Fruit fly (Drosophila melanogaster) S2 (cell line): ENCODE data around the gene CG6041.

Experiments
- CG8478 ChIP-seq: fragments of >200 bp; optimal IDR thresholded peaks from 2 replicates; lab custom pipeline; 2018
- CTCF ChIP-seq, 2 experiments: fragments of >200 bp; optimal IDR thresholded peaks; 2 replicates each; lab custom pipeline; 2018

The CG6041 gene

DNA sequence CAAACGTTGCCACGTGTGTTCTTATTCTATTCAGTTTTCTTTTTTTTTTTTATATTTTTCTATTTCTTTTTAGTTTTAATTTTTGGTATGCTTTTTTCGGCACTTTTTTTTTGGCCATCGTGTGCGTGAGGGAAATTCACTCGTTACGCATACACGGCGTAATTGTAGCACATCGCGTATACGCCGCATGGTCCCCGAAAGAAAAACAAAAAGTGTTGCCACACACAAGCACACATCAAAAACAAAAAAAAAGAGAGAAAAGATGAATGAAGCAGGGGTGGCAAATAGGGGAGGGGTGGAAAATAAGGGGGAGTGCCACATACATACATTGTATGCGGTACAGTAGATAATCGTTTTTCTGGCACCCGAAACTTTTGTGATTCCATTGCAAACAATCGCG is 29.8 kb downstream of the CG6041 start:
- TF ChIP-seq CTCF (optimal IDR thresholded peaks at IDR 0.05; lab: Kevin White, UChicago), result no peak
- no peak for TF ChIP-seq CG8478 (lab: Kevin White, UChicago)

DNA sequence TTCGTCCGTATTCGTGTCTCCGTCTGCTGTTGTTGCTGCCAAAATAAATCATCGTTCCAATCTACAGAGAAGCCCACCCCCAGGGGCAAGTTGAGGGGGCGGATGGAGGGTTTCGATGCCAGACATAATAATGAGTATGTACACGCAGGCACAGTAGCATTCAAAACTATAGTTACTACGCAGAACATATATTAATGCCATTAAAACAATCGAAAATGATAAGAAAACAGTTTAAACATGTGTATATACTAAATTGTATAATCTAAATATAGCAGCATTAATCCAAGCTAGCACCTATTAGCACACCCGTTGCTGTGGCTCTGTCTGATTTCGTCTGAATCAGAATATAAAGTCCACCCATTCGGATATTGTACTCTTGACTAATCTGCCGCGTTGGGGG is 32.9 kb downstream of the CG6041 start:
- TF ChIP-seq CG8478 (lab: Kevin White, UChicago) (no peak), CTCF (optimal IDR thresholded peaks at IDR 0.05; lab: Kevin White, UChicago) (no peak)

DNA sequence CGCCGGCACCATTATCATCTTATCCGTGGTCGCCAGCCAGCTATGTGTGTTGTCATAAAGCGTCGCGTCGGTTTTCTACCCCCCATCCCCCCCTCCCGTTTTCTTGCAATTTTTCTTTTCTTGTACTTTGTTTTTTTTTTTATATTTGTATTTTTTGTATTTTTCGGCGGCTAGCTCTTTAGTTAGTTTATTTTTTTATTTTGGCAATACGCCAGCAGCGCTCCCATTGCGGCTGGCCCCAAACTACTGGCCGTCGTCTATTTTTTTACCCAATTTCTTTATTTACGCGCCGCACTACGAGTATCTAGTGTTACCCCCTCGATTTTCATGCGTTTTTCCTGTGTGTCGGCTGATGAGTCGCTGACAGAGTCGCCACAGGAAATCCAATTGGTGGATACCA is 33.5 kb downstream of the CG6041 start:
- TF ChIP-seq CTCF (optimal IDR thresholded peaks at IDR 0.05; lab: Kevin White, UChicago), result no peak
- no peak for TF ChIP-seq CG8478 (lab: Kevin White, UChicago)

DNA sequence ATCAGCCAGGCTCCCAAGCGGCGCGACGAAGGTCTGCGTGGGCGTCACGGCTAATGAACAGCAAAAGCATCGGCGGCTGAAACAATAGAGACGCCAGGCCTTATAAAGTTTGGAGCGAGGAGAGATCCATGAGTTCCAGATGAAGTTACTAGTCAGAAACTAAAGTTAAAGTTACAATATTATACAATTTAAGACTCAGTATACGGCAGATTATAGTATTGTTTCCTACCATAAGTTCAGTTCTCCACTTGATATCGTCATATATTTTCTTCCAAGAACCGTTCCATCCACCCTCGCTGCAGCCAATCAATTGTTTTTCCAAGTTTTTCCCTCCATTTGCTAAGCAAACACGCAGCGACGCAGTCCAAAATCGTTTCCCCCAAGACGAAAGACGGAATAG is 35.4 kb downstream of the CG6041 start:
- no peak for TF ChIP-seq CTCF (optimal IDR thresholded peaks at IDR 0.05; lab: Kevin White, UChicago)
- TF ChIP-seq CG8478 (lab: Kevin White, UChicago), result no peak

DNA sequence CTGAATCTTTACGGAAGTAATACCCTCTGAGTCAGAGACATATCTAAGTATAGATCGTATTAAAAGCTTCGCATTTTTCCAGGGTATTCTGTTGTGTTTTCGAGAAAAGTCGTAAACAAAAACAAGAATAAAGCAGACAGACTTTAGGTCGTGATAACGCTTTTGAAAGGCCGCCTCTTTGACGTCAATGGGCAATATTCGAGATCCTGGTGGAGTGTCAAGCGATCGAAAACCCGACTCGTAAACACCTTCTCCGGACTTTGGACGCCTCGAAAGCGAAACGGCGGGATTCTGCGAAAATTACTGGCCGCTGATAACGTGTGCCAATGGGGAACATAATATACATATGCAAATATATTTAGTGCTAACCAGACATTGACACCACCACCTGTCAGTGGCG is 39.4 kb downstream of the CG6041 start:
- no peak for TF ChIP-seq CG8478 (lab: Kevin White, UChicago)
- no peak for TF ChIP-seq CTCF (optimal IDR thresholded peaks at IDR 0.05; lab: Kevin White, UChicago)

DNA sequence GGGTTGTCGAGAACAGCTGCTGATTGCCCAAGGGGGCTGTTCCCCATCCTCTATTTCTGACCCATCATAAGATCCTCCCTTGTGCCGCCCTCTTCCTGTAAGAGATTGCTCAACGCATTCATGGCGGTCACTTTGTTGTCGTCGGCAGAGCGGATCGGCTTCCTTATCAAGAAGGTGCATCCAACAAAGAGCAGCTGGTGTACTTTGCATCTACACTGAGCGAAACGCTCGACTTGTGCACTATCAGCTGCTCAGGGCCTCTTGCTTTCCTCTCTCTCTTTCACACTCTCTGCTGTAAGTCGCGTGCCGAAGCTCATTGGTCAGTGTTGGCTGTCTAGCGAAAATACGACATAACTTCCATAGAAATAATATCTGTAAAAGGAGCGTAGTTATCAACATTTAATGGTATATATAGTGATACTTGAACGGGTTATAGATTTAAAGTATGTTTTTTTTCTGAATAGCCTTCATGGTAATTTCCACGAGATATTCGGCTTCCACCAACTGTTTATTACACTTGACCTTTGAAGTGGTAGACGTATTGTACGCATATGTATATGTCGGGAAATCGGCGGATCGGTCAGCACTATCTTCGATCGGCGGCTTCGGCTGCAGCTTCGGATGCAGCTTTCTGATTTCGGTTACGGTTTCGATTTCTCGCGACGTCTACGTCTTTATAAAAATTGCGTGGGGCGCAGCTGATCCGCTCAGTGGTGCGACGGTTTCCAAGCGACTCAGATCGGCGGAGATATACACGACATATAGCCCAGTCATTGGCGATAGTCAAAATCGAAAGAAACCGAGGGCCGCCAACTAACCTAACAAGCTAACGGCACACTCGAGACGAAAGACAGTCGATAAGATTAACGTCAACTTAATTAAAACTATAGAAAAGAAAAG is 40.4 kb downstream of the CG6041 start, which contains the start of gene CG5966:
Gene CG5966 (plus strand): TSS at position 704 of the 900 bp plus-strand sequence.
- TF ChIP-seq CTCF (optimal IDR thresholded peaks at IDR 0.05; lab: Kevin White, UChicago), result no peak
- TF ChIP-seq CG8478 (lab: Kevin White, UChicago), result no peak

DNA sequence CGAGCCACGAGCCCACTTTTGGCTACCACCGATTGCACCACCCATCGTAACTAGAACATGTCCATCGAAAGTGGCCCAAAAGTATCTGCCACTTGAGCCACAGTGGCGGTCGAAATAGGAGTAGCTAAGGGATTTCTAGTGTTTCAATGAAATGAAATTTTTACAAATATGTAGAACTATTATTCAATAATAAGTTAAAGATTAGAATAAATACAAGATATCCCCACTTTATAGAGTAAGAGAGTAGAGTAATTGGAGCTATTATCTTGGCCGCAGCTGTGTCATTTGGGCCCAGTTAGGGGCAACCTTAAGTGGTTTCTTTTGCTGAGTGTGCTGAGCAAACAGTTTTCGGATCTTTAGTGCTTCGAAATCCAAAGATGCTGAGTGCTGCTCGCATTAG is 41.4 kb downstream of the CG6041 start:
- TF ChIP-seq CG8478 (lab: Kevin White, UChicago) (no peak), CTCF (optimal IDR thresholded peaks at IDR 0.05; lab: Kevin White, UChicago) (no peak)

DNA sequence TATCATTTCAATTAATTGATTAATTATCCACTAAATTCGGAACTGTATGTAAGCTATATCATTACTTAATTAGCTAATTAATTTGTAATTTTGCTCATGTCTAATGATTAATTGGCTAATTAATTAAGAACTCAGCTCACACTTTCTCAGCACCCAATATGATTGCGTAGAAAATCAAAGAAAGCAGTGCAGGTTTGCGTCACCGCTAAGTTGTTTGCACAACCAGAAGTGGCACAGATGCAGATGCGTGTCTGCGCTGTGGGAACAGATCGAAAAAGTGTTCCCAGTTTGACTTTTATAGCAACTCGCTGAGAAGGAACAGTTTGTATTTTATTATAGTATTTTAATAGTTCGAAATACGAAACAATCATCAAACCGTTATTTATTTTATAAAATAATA is 44.2 kb downstream of the CG6041 start:
- TF ChIP-seq CG8478 (lab: Kevin White, UChicago), result no peak
- TF ChIP-seq CTCF (optimal IDR thresholded peaks at IDR 0.05; lab: Kevin White, UChicago), result peak; percentile 69 to 80

DNA sequence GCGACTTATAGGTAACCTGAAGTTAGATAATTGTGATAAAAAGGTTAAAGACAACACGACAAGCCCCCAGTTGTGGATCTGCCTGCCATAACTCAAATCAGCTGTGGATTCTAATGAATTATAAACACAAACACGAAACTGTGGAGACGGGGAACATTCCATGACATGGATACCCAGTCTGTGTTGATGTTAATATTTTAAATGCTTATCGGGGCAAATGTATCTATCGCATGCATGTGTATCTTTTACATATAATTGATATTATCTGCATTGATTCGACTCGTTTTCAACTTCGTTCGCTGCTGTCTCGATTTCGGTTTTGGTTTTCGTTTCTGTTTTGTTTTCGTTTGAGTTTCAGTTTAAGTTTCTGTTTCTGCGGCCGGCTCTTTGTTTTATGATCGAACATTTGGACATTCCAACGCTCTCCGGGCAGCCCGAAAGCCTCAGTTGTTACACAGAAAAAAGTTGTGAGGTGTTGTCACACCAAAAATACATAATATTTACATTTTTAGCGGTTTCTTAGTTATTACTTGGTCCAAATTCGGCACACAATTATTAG is 44.9 kb downstream of the CG6041 start:
- no peak for TF ChIP-seq CG8478 (lab: Kevin White, UChicago)
- no peak for TF ChIP-seq CTCF (optimal IDR thresholded peaks at IDR 0.05; lab: Kevin White, UChicago)

DNA sequence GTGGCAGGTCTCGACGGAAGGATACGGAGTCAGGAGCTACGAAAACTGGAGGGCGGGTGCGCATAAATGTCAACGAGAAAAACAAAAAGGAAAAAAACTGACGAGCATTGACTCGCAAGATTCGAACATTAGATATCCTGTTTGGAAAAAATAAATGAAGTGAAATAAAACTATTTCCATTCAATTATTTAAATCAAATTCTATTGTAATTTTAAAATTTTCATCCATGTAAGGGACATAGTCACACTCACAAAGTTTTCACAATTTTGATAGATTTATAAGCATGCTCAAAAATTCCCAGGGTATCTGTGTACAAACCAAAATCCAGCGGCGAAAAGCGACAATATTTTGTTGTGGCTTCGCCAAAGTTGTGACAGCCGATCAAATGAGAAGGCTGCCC is 48.0 kb downstream of the CG6041 start:
- TF ChIP-seq CG8478 (lab: Kevin White, UChicago) (no peak), CTCF (optimal IDR thresholded peaks at IDR 0.05; lab: Kevin White, UChicago) (no peak)

DNA sequence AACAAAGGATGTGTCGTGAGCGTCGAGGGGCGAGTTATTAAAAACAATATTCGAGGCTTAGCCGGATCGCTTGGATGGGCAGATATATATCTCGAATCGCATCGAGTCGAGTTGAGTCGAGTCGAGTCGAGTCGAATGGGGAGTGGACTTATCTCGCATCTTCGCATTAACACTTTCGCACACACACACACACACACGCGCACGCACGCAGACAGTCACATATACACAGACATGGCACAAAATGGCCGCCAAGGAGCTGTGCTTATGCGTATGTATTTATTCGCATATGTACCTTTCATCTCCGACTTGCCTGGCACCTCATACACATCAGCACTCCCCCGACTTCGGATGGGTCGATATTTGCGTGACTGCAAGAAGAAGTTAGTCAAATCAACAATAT is 50.0 kb downstream of the CG6041 start:
- TF ChIP-seq CTCF (optimal IDR thresholded peaks at IDR 0.05; lab: Kevin White, UChicago) (no peak), CG8478 (lab: Kevin White, UChicago) (no peak)
